Fruit fly (Drosophila melanogaster): Measurements from ENCODE around the gene Art9.

DNA sequence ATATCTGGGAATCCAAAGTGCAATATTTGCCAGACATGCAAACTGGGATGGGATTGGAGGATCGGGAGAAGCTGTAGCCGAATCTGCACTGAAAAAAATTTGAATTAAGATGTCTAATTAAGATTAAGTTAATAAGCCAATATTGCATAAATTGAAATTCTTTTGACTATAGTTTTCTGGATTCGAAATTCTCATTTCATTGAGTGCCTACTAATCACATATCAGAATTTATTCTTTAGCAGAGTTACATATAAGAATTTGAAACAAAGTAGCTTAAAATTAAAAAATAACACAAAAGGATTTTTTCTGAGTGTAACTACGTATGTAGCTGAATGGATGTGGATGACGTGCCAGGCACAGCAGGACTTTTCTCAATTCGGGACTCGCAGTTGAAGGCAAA lies 11.4 kb downstream of the Art9 start:
- no peak for TF ChIP-seq EcR (GFP tag; optimal IDR thresholded peaks at IDR 0.05)
- no peak for TF ChIP-seq usp (GFP tag; optimal IDR thresholded peaks at IDR 0.05)
- TF ChIP-seq psq (optimal IDR thresholded peaks at IDR 0.05), result no peak
- no peak for TF ChIP-seq pan (optimal IDR thresholded peaks at IDR 0.05)
- TF ChIP-seq Dll (optimal IDR thresholded peaks at IDR 0.05), result no peak

Data from whole organism.